Worm (Caenorhabditis elegans): Measurements from ENCODE around the gene Y39E4B.5.
A peak's percentile ranks its signal among the peaks of the same experiment; 100 is the strongest.

The Y39E4B.5 gene

ce11 chrIII:13187773-13188172 is 18.1 kb downstream of the Y39E4B.5 start (continued):
- TF ChIP-seq nfyb-1 (GFP tag; IDR thresholded peaks at IDR 0.05): no peak
- TF ChIP-seq let-607 (tag; optimal IDR thresholded peaks at IDR 0.05): peak in 1 of 2 experiments; percentile 63
- TF ChIP-seq dpff-1 (tag; optimal IDR thresholded peaks at IDR 0.05): no peak
- TF ChIP-seq let-526 (GFP tag; IDR thresholded peaks at IDR 0.05): no peak
- TF ChIP-seq ets-4 (GFP tag; optimal IDR thresholded peaks at IDR 0.05): no peak
- TF ChIP-seq rec-8 (tag; optimal IDR thresholded peaks at IDR 0.05): peak in 1 of 2 experiments; percentile 18
- TF ChIP-seq F22D6.2 (tag; optimal IDR thresholded peaks at IDR 0.05): peak; percentile 9
- TF ChIP-seq F49E8.2 (tag; optimal IDR thresholded peaks at IDR 0.05; ENCODE audit: insufficient read depth): no peak
- TF ChIP-seq sdz-38 (tag; optimal IDR thresholded peaks at IDR 0.05): no peak
- no peak for TF ChIP-seq rcor-1 (GFP tag; IDR thresholded peaks at IDR 0.05)
- TF ChIP-seq K12H6.12 (tag; optimal IDR thresholded peaks at IDR 0.05): peak; percentile 48
- TF ChIP-seq Y67H2A.10 (GFP tag; conservative IDR thresholded peaks at IDR 0.05): no peak
- TF ChIP-seq die-1 (tag; optimal IDR thresholded peaks at IDR 0.05): no peak

- TF ChIP-seq F10E7.11 (tag; optimal IDR thresholded peaks at IDR 0.05): no peak
- no peak for TF ChIP-seq ama-1 (optimal IDR thresholded peaks at IDR 0.05)
- TF ChIP-seq ama-1 (GFP tag; optimal IDR thresholded peaks at IDR 0.05): no peak
- TF ChIP-seq F49E8.2 (tag; optimal IDR thresholded peaks at IDR 0.05; ENCODE audit: insufficient read depth): no peak
- no peak for TF ChIP-seq T26A5.8 (tag; optimal IDR thresholded peaks at IDR 0.05)
- TF ChIP-seq rpc-1 (optimal IDR thresholded peaks at IDR 0.05): no peak
- no peak for TF ChIP-seq rpc-1 (tag; optimal IDR thresholded peaks at IDR 0.05)
- TF ChIP-seq attf-3 (GFP tag; conservative IDR thresholded peaks at IDR 0.05): no peak
- TF ChIP-seq tlf-1 (GFP tag; optimal IDR thresholded peaks at IDR 0.05): no peak
- no peak for TF ChIP-seq F57C9.4 (tag; optimal IDR thresholded peaks at IDR 0.05)
- TF ChIP-seq akir-1 (GFP tag; optimal IDR thresholded peaks at IDR 0.05): no peak
- TF ChIP-seq madf-8 (GFP tag; conservative IDR thresholded peaks at IDR 0.05): no peak
- no peak for TF ChIP-seq gei-17 (GFP tag; optimal IDR thresholded peaks at IDR 0.05)
- TF ChIP-seq somi-1 (GFP tag; optimal IDR thresholded peaks at IDR 0.05): no peak
- no peak for TF ChIP-seq ztf-26 (tag; optimal IDR thresholded peaks at IDR 0.05)
- no peak for TF ChIP-seq Y79H2A.3 (GFP tag; conservative IDR thresholded peaks at IDR 0.05)
Measured at ce11 chrIII:13201079-13201478, 31.4 kb downstream of the Y39E4B.5 start.

- no peak for TF ChIP-seq rec-8 (tag; optimal IDR thresholded peaks at IDR 0.05)
Measured at ce11 chrIII:13201901-13202300, 32.2 kb downstream of the Y39E4B.5 start.

ce11 chrIII:13204682-13205081 is 35.0 kb downstream of the Y39E4B.5 start, which contains the start of gene Y39E4B.11:
Gene Y39E4B.11, plus strand, starts transcription at chrIII:13204982.
- 0 out of 2 replicates have a peak, but pooled peaks have one; percentile 34 for TF ChIP-seq nfyb-1 (GFP tag; IDR thresholded peaks at IDR 0.05)
- no peak for TF ChIP-seq ztf-25 (GFP tag; IDR thresholded peaks at IDR 0.05)

ce11 chrIII:13208978-13209377 is 39.3 kb downstream of the Y39E4B.5 start:
- TF ChIP-seq ama-1 (optimal IDR thresholded peaks at IDR 0.05): no peak
- no peak for TF ChIP-seq ama-1 (GFP tag; optimal IDR thresholded peaks at IDR 0.05)
- no peak for TF ChIP-seq sea-2 (GFP tag; IDR thresholded peaks at IDR 0.05)
- no peak for TF ChIP-seq madf-8 (GFP tag; conservative IDR thresholded peaks at IDR 0.05)
- TF ChIP-seq tlf-1 (GFP tag; optimal IDR thresholded peaks at IDR 0.05): no peak
- no peak for TF ChIP-seq madf-3 (GFP tag; IDR thresholded peaks at IDR 0.05)
- no peak for TF ChIP-seq Y53G8AR.9 (GFP tag; conservative IDR thresholded peaks at IDR 0.05)
- TF ChIP-seq nhr-179 (tag; optimal IDR thresholded peaks at IDR 0.05): no peak
- TF ChIP-seq Y56A3A.18 (GFP tag; IDR thresholded peaks at IDR 0.05): no peak
- no peak for TF ChIP-seq ztf-25 (GFP tag; IDR thresholded peaks at IDR 0.05)
- TF ChIP-seq unc-62 (GFP tag; optimal IDR thresholded peaks at IDR 0.05): no peak
- no peak for TF ChIP-seq atf-7 (tag; optimal IDR thresholded peaks at IDR 0.05)
- TF ChIP-seq D2030.7 (GFP tag; IDR thresholded peaks at IDR 0.05): no peak
- TF ChIP-seq ceh-40 (GFP tag; IDR thresholded peaks at IDR 0.05): no peak
- TF ChIP-seq nfyb-1 (GFP tag; IDR thresholded peaks at IDR 0.05): no peak
- no peak for TF ChIP-seq F37B4.10 (GFP tag; IDR thresholded peaks at IDR 0.05)
- no peak for TF ChIP-seq tbp1 (GFP tag; optimal IDR thresholded peaks at IDR 0.05)
- no peak for TF ChIP-seq mcd-1 (GFP tag; IDR thresholded peaks at IDR 0.05)
- no peak for TF ChIP-seq sdz-38 (tag; optimal IDR thresholded peaks at IDR 0.05)
- TF ChIP-seq mxl-1 (tag; optimal IDR thresholded peaks at IDR 0.05): no peak
- TF ChIP-seq ztf-22 (GFP tag; optimal IDR thresholded peaks at IDR 0.05): no peak

Measured in whole organism, young adult.